Worm (Caenorhabditis elegans) whole organism, midembryonic: ENCODE measurements around the gene K04C2.8.

Source experiments
- T22C8.4 ChIP-seq: fragments of 200-800 bp; sonication (Bioruptor generic); IDR thresholded peaks from 2 replicates; pipeline ENCODE4 v1.3.6; 2022; ENCODE audit warnings: missing genetic modification characterization, missing compliant biosample characterization
- cog-1 ChIP-seq: sonication (generic microtip); optimal IDR thresholded peaks from 2 replicates; lab custom pipeline; 2016; ENCODE audit warnings: missing genetic modification characterization, missing compliant biosample characterization
- flt-1 ChIP-seq: fragments of 200-800 bp; sonication (Bioruptor generic); IDR thresholded peaks from 2 replicates; pipeline ENCODE4 v1.3.6; 2022; ENCODE audit warnings: missing genetic modification characterization, missing compliant biosample characterization
- klf-2 ChIP-seq: fragments of 200-800 bp; sonication (Bioruptor generic); conservative IDR thresholded peaks from 2 replicates; pipeline ENCODE4 v1.3.6; 2022; ENCODE audit warnings: missing genetic modification reagents, missing genetic modification characterization, missing compliant biosample characterization
- med-1 ChIP-seq: sonication (generic microtip); optimal IDR thresholded peaks from 2 replicates; lab custom pipeline; 2017; ENCODE audit warnings: missing genetic modification characterization, mild to moderate bottlenecking, missing compliant biosample characterization, antibody characterized with exemption, missing genetic modification reagents; ENCODE audit not compliant: insufficient read depth
- ref-1 ChIP-seq: fragments of 200-800 bp; sonication (Bioruptor generic); conservative IDR thresholded peaks from 2 replicates; pipeline ENCODE4 v1.3.6; 2022; ENCODE audit warnings: missing genetic modification reagents, missing genetic modification characterization, missing compliant biosample characterization
- tab-1 ChIP-seq: fragments of 200-800 bp; sonication (Bioruptor generic); IDR thresholded peaks from 2 replicates; pipeline ENCODE4 v1.3.6; 2022; ENCODE audit warnings: missing genetic modification characterization, missing compliant biosample characterization
- ztf-23 ChIP-seq: fragments of 200-800 bp; sonication (Bioruptor generic); IDR thresholded peaks from 2 replicates; pipeline ENCODE4 v1.3.6; 2022; ENCODE audit warnings: missing genetic modification reagents, missing genetic modification characterization, missing compliant biosample characterization
- ztf-29 ChIP-seq: fragments of 200-800 bp; sonication (Bioruptor generic); IDR thresholded peaks from 2 replicates; pipeline ENCODE4 v1.3.6; 2022; ENCODE audit warnings: missing genetic modification reagents, missing genetic modification characterization, missing compliant biosample characterization

The K04C2.8 gene

DNA sequence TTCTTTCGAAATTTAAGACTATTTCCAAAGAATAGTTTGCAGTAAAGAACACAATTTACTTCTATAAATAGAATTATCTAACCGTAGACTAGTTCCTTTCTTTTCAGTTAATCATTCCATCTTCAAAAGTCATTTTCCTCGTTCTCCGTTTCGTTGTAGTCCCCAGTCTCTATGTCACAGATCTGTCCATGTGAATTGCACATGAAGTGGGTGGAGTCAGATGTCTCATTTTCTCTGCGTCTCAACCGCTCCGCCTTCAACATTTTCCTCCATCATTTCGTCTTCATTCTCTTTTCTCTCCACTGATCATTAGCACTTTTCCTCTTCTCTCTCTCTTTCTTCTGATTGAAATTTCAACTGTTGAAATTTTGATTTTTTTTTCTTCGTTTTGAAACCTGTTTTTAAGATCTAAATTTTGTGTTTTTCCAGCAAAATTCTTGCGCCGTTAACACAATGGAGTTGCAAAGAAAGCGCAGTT, 27.5 kb downstream of the K04C2.8 start, which contains the start of gene T07E3.4:
TSS of gene T07E3.4 (plus strand) at position 428 of the 478 bp plus-strand sequence.
- no peak for TF ChIP-seq klf-2 (GFP tag; lab: Robert Waterston, UW)
- TF ChIP-seq flt-1 (GFP tag; lab: Robert Waterston, UW) = no peak
- no peak for TF ChIP-seq med-1 (GFP tag; lab: Kevin White, UChicago)
- no peak for TF ChIP-seq ztf-23 (GFP tag; lab: Robert Waterston, UW)
- TF ChIP-seq cog-1 (tag; lab: Kevin White, UChicago) = no peak
- TF ChIP-seq ref-1 = no peak
- TF ChIP-seq T22C8.4 (GFP tag; lab: Robert Waterston, UW) = no peak
- no peak for TF ChIP-seq tab-1 (GFP tag; lab: Robert Waterston, UW)
- no peak for TF ChIP-seq ztf-29 (GFP tag; lab: Robert Waterston, UW)

DNA sequence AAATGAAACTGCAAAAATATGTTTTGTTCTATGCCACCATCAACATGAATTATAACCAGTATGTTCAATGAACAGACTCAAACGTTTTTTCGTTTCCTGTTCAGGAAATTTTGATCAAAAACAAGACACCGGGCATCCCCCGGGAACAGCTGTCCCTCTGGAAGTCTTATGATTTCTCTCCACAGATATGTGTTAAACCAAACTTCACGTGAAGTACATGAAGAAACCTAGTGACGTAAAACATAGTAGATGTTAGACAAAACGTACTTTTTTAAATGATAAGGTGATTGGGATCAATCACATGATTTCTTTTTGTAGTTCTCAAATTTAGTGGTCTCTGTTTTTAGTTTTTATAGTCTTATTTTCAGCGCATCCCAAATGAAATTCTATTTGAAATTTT, 28.4 kb downstream of the K04C2.8 start:
- TF ChIP-seq ztf-23 (GFP tag; lab: Robert Waterston, UW) = no peak
- no peak for TF ChIP-seq med-1 (GFP tag; lab: Kevin White, UChicago)
- no peak for TF ChIP-seq klf-2 (GFP tag; lab: Robert Waterston, UW)
- no peak for TF ChIP-seq tab-1 (GFP tag; lab: Robert Waterston, UW)

DNA sequence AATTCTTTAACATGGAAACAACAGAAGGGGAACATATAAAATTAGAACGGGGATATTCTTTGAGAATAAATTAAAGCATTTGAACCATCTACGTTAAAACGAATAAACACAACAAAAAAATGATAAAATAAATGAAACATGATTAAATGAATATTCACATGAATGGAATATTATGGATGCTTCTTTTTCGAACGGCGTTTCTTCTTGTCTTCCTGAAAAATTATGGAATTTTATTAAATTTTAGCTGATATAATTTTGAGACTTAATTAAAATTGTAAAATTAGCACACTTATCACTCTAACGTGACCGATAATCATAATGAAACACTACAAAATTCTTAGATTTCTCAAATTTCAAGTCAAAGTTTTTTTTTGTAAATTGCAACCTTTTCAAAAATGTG, 30.5 kb downstream of the K04C2.8 start:
- TF ChIP-seq cog-1 (tag; lab: Kevin White, UChicago) = no peak
- TF ChIP-seq tab-1 (GFP tag; lab: Robert Waterston, UW) = no peak
- no peak for TF ChIP-seq ztf-23 (GFP tag; lab: Robert Waterston, UW)
- no peak for TF ChIP-seq ztf-29 (GFP tag; lab: Robert Waterston, UW)
- no peak for TF ChIP-seq ref-1
- no peak for TF ChIP-seq klf-2 (GFP tag; lab: Robert Waterston, UW)
- no peak for TF ChIP-seq med-1 (GFP tag; lab: Kevin White, UChicago)
- TF ChIP-seq flt-1 (GFP tag; lab: Robert Waterston, UW) = no peak
- no peak for TF ChIP-seq T22C8.4 (GFP tag; lab: Robert Waterston, UW)

DNA sequence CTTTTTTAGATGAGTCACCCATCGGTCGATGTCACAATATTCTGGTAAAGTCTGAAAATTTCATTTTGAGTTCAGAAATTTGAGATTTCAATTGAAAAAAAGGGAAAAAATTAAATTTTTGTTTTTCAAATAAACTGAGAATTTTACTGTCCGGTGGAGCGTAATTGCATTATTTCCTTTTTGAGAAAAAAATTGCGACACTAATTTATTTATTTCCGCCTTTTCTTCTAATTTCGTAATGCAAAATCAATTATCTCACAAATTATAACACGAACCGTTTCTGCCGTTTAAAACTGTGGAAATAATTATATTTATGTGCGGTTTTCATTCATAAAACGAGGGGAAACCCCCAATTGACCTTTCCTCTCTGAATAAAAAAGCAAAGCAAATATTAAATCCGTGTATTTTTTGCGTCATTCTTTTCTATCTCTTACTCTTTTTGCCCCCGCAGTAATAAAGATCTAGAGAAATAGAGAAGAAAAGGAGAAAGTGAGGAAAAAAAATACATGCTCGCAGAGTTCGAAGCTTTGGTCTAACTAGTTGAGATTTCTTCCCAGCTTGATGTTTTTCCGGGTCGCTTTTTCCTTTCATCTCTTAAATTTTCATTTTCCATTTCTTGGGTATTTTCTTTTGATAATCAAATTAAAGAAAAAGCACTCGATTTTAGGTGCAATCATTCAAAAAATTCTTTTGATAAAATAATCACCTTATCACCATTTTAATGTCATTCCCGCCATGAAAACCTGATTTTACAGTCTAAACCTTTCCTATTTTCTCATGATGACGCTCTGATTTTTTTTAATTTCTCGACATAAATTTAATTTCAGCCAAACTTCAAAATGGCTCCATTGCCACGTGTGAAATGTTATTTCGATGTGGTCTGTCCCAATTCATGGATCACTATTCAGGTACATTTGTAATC, 33.2 kb downstream of the K04C2.8 start, which contains the start of the genes brc-2 and T07E3.3:
TSS of gene brc-2 (minus strand) at position 51 of the 922 bp plus-strand sequence.
TSS of gene T07E3.3 (plus strand) at position 822 of the 922 bp plus-strand sequence.
- TF ChIP-seq cog-1 (tag; lab: Kevin White, UChicago) (no peak), ztf-29 (GFP tag; lab: Robert Waterston, UW) (no peak), ztf-23 (GFP tag; lab: Robert Waterston, UW) (no peak), flt-1 (GFP tag; lab: Robert Waterston, UW) (no peak), klf-2 (GFP tag; lab: Robert Waterston, UW) (no peak), tab-1 (GFP tag; lab: Robert Waterston, UW) (no peak), ref-1 (no peak), T22C8.4 (GFP tag; lab: Robert Waterston, UW) (no peak), med-1 (GFP tag; lab: Kevin White, UChicago) (no peak)

DNA sequence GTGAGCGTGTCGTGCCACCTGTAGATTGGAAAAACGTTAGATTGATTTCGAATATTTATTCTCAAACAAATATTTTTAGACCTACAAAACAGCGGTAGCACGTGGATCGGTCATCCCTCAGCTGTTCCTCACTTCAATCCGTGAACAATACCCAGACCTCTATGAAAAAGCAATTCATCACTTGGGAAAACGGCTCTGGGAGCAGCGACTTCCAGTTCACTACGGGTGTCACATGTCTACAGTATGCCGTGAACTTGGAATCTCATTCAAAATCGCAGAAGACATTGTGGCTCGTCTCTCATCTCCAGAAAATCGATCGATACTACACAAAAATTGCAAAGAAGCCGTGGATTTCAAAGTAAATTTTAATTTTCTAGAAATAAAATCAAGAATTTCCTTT, 34.4 kb downstream of the K04C2.8 start:
- TF ChIP-seq T22C8.4 (GFP tag; lab: Robert Waterston, UW) = no peak
- no peak for TF ChIP-seq ztf-29 (GFP tag; lab: Robert Waterston, UW)
- TF ChIP-seq cog-1 (tag; lab: Kevin White, UChicago) = no peak
- TF ChIP-seq flt-1 (GFP tag; lab: Robert Waterston, UW) = no peak
- TF ChIP-seq tab-1 (GFP tag; lab: Robert Waterston, UW) = no peak
- no peak for TF ChIP-seq med-1 (GFP tag; lab: Kevin White, UChicago)
- TF ChIP-seq klf-2 (GFP tag; lab: Robert Waterston, UW) = no peak
- no peak for TF ChIP-seq ztf-23 (GFP tag; lab: Robert Waterston, UW)
- TF ChIP-seq ref-1 = no peak

DNA sequence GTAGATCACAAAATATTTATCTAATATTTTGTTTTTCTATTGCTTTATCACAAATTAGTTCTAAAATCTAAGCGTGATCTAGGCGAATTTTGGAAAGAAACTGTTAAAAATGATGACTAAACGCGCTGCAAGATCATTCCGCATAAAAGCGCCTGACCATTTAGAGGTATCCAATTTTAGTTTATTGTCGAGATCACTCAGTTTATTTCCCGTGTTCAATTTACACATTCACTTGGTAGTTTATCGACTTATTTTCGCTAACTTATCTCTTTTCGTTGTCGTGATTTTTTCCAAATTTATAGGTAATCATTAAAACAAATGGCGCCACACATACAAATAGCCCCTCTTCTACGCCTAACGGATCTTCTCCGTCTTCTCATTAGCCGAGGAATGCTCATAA, 36.3 kb downstream of the K04C2.8 start, which contains the start of gene T07E3.2:
TSS of gene T07E3.2 (plus strand) at position 301 of the 400 bp plus-strand sequence.
- TF ChIP-seq flt-1 (GFP tag; lab: Robert Waterston, UW) = no peak
- TF ChIP-seq med-1 (GFP tag; lab: Kevin White, UChicago) = no peak

DNA sequence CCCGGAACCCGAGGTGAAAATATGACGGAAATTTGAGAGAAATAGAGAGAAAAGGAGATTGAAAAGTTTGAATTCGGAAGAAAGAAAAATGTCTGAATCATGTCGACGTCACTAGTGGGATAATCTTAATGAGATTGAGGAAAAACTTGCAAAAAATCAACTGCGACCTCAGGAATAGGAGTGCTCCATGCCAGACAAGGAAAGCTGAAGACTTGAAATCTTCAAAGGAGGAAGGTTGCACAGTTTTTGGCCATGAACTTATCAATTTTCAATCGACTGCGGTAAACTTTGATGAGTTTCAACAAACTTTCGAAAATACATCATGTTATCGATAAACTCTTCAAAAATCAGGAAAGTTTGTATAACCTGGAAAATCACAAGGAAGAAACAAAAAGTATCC, 42.3 kb downstream of the K04C2.8 start, which contains the start of gene pdf-1:
TSS of gene pdf-1 (minus strand) at position 101 of the 400 bp plus-strand sequence.
- no peak for TF ChIP-seq ztf-29 (GFP tag; lab: Robert Waterston, UW)
- TF ChIP-seq tab-1 (GFP tag; lab: Robert Waterston, UW) = no peak
- TF ChIP-seq klf-2 (GFP tag; lab: Robert Waterston, UW) = no peak
- no peak for TF ChIP-seq ztf-23 (GFP tag; lab: Robert Waterston, UW)
- no peak for TF ChIP-seq med-1 (GFP tag; lab: Kevin White, UChicago)
- no peak for TF ChIP-seq ref-1
- no peak for TF ChIP-seq T22C8.4 (GFP tag; lab: Robert Waterston, UW)
- TF ChIP-seq flt-1 (GFP tag; lab: Robert Waterston, UW) = no peak
- TF ChIP-seq cog-1 (tag; lab: Kevin White, UChicago) = no peak

DNA sequence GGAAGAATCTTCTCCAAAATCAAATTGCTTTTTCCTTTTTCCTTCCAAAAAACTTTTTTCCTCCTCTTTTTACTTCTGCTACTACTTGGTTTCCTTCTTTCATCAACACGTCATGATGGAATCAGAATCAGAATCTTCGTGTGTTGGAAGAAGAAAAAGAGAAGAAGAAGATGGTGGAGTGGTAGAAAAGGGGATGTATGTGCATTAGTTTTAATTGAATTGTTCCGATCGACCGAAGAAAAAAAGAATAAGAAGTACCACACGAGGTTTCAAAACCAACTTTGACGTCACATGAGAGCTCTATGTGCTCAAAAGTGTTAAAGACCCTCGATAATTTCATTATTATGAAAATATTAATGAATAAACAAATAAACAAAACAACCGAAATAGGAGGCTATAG, 44.7 kb downstream of the K04C2.8 start:
- TF ChIP-seq tab-1 (GFP tag; lab: Robert Waterston, UW) (no peak), med-1 (GFP tag; lab: Kevin White, UChicago) (no peak), klf-2 (GFP tag; lab: Robert Waterston, UW) (no peak), ztf-23 (GFP tag; lab: Robert Waterston, UW) (no peak), ztf-29 (GFP tag; lab: Robert Waterston, UW) (no peak), cog-1 (tag; lab: Kevin White, UChicago) (no peak), T22C8.4 (GFP tag; lab: Robert Waterston, UW) (no peak), ref-1 (no peak), flt-1 (GFP tag; lab: Robert Waterston, UW) (no peak)
